Worm (Caenorhabditis elegans) whole organism, midembryonic: Measurements from ENCODE around the gene srb-19.

ENCODE experiments used
- T22C8.4 ChIP-seq: fragments of 200-800 bp; sonication (Bioruptor generic); IDR thresholded peaks from 2 replicates; pipeline ENCODE4 v1.3.6; 2022; ENCODE audit warnings: missing genetic modification characterization, missing compliant biosample characterization
- cog-1 ChIP-seq: sonication (generic microtip); optimal IDR thresholded peaks from 2 replicates; lab custom pipeline; 2016; ENCODE audit warnings: missing genetic modification characterization, missing compliant biosample characterization
- flt-1 ChIP-seq: fragments of 200-800 bp; sonication (Bioruptor generic); IDR thresholded peaks from 2 replicates; pipeline ENCODE4 v1.3.6; 2022; ENCODE audit warnings: missing genetic modification characterization, missing compliant biosample characterization
- klf-2 ChIP-seq: fragments of 200-800 bp; sonication (Bioruptor generic); conservative IDR thresholded peaks from 2 replicates; pipeline ENCODE4 v1.3.6; 2022; ENCODE audit warnings: missing genetic modification reagents, missing genetic modification characterization, missing compliant biosample characterization
- med-1 ChIP-seq: sonication (generic microtip); optimal IDR thresholded peaks from 2 replicates; lab custom pipeline; 2017; ENCODE audit warnings: missing genetic modification characterization, mild to moderate bottlenecking, missing compliant biosample characterization, antibody characterized with exemption, missing genetic modification reagents; ENCODE audit not compliant: insufficient read depth
- ref-1 ChIP-seq: fragments of 200-800 bp; sonication (Bioruptor generic); conservative IDR thresholded peaks from 2 replicates; pipeline ENCODE4 v1.3.6; 2022; ENCODE audit warnings: missing genetic modification reagents, missing genetic modification characterization, missing compliant biosample characterization
- tab-1 ChIP-seq: fragments of 200-800 bp; sonication (Bioruptor generic); IDR thresholded peaks from 2 replicates; pipeline ENCODE4 v1.3.6; 2022; ENCODE audit warnings: missing genetic modification characterization, missing compliant biosample characterization
- ztf-23 ChIP-seq: fragments of 200-800 bp; sonication (Bioruptor generic); IDR thresholded peaks from 2 replicates; pipeline ENCODE4 v1.3.6; 2022; ENCODE audit warnings: missing genetic modification reagents, missing genetic modification characterization, missing compliant biosample characterization
- ztf-29 ChIP-seq: fragments of 200-800 bp; sonication (Bioruptor generic); IDR thresholded peaks from 2 replicates; pipeline ENCODE4 v1.3.6; 2022; ENCODE audit warnings: missing genetic modification reagents, missing genetic modification characterization, missing compliant biosample characterization

srb-19 gene

ce11 chrV:7543728-7544127 is 23.8 kb upstream of the srb-19 start:
- no peak for TF ChIP-seq flt-1 (GFP tag; lab: Robert Waterston, UW)

ce11 chrV:7539015-7539414 is 19.0 kb upstream of the srb-19 start, which contains the start of gene srh-268:
Gene srh-268, plus strand, starts transcription at chrV:7539315.
- TF ChIP-seq ztf-23 (GFP tag; lab: Robert Waterston, UW) (no peak), ztf-29 (GFP tag; lab: Robert Waterston, UW) (no peak), ref-1 (GFP tag; lab: Robert Waterston, UW) (no peak), flt-1 (GFP tag; lab: Robert Waterston, UW) (no peak), T22C8.4 (GFP tag; lab: Robert Waterston, UW) (no peak), tab-1 (GFP tag; lab: Robert Waterston, UW) (no peak), cog-1 (tag; lab: Kevin White, UChicago) (no peak), klf-2 (GFP tag; lab: Robert Waterston, UW) (no peak), med-1 (no peak)

- TF ChIP-seq med-1 (no peak), ztf-23 (GFP tag; lab: Robert Waterston, UW) (no peak), cog-1 (tag; lab: Kevin White, UChicago) (no peak), ref-1 (GFP tag; lab: Robert Waterston, UW) (no peak), T22C8.4 (GFP tag; lab: Robert Waterston, UW) (no peak), ztf-29 (GFP tag; lab: Robert Waterston, UW) (no peak), flt-1 (GFP tag; lab: Robert Waterston, UW) (no peak), tab-1 (GFP tag; lab: Robert Waterston, UW) (no peak), klf-2 (GFP tag; lab: Robert Waterston, UW) (no peak)
These were observed 18.0 kb upstream of the srb-19 start, which contains the start of gene C54F6.12 for ce11 chrV:7538018-7538417. Gene C54F6.12, minus strand, starts transcription at chrV:7538118.

- TF ChIP-seq med-1 (no peak), tab-1 (GFP tag; lab: Robert Waterston, UW) (no peak), cog-1 (tag; lab: Kevin White, UChicago) (no peak), ref-1 (GFP tag; lab: Robert Waterston, UW) (no peak), klf-2 (GFP tag; lab: Robert Waterston, UW) (no peak), flt-1 (GFP tag; lab: Robert Waterston, UW) (no peak), ztf-23 (GFP tag; lab: Robert Waterston, UW) (no peak), ztf-29 (GFP tag; lab: Robert Waterston, UW) (no peak), T22C8.4 (GFP tag; lab: Robert Waterston, UW) (no peak)
These were observed 13.0 kb upstream of the srb-19 start, which contains the start of gene C54F6.3 for ce11 chrV:7532947-7533346. Gene C54F6.3, plus strand, starts transcription at chrV:7533247.

- TF ChIP-seq med-1 (no peak), cog-1 (tag; lab: Kevin White, UChicago) (no peak), ztf-23 (GFP tag; lab: Robert Waterston, UW) (no peak), flt-1 (GFP tag; lab: Robert Waterston, UW) (no peak), tab-1 (GFP tag; lab: Robert Waterston, UW) (no peak), ref-1 (GFP tag; lab: Robert Waterston, UW) (no peak), ztf-29 (GFP tag; lab: Robert Waterston, UW) (no peak), klf-2 (GFP tag; lab: Robert Waterston, UW) (no peak), T22C8.4 (GFP tag; lab: Robert Waterston, UW) (no peak)
These were observed 9.9 kb upstream of the srb-19 start, which contains the start of gene swt-2 for ce11 chrV:7529840-7530239. Gene swt-2, plus strand, starts transcription at chrV:7530140.

- TF ChIP-seq ref-1 (GFP tag; lab: Robert Waterston, UW) = no peak
- no peak for TF ChIP-seq cog-1 (tag; lab: Kevin White, UChicago)
- no peak for TF ChIP-seq ztf-23 (GFP tag; lab: Robert Waterston, UW)
- TF ChIP-seq flt-1 (GFP tag; lab: Robert Waterston, UW) = no peak
These were observed 8.8 kb upstream of the srb-19 start, which contains the start of gene C54F6.5 for ce11 chrV:7528816-7529215. Gene C54F6.5, plus strand, starts transcription at chrV:7529116.

ce11 chrV:7527153-7527552 is 7.2 kb upstream of the srb-19 start, which contains the start of gene C54F6.17:
Gene C54F6.17, plus strand, starts transcription at chrV:7527453.
- TF ChIP-seq tab-1 (GFP tag; lab: Robert Waterston, UW) (no peak), ztf-29 (GFP tag; lab: Robert Waterston, UW) (no peak), klf-2 (GFP tag; lab: Robert Waterston, UW) (no peak), T22C8.4 (GFP tag; lab: Robert Waterston, UW) (no peak), ztf-23 (GFP tag; lab: Robert Waterston, UW) (no peak), ref-1 (GFP tag; lab: Robert Waterston, UW) (no peak), med-1 (no peak)

- TF ChIP-seq ref-1 (GFP tag; lab: Robert Waterston, UW) = no peak
- no peak for TF ChIP-seq ztf-23 (GFP tag; lab: Robert Waterston, UW)
- TF ChIP-seq klf-2 (GFP tag; lab: Robert Waterston, UW) = no peak
- no peak for TF ChIP-seq cog-1 (tag; lab: Kevin White, UChicago)
- TF ChIP-seq med-1 = no peak
- TF ChIP-seq ztf-29 (GFP tag; lab: Robert Waterston, UW) = no peak
These were observed 5.7 kb upstream of the srb-19 start, which contains the start of gene C54F6.18 for ce11 chrV:7525695-7526094. Gene C54F6.18, plus strand, starts transcription at chrV:7525995.

ce11 chrV:7524447-7524846 is 4.5 kb upstream of the srb-19 start, which contains the start of gene C54F6.20:
Gene C54F6.20, plus strand, starts transcription at chrV:7524747.
- TF ChIP-seq T22C8.4 (GFP tag; lab: Robert Waterston, UW) (no peak), cog-1 (tag; lab: Kevin White, UChicago) (no peak), flt-1 (GFP tag; lab: Robert Waterston, UW) (no peak), med-1 (no peak), ref-1 (GFP tag; lab: Robert Waterston, UW) (no peak), tab-1 (GFP tag; lab: Robert Waterston, UW) (no peak), ztf-29 (GFP tag; lab: Robert Waterston, UW) (no peak)

ce11 chrV:7523392-7523791 is 3.4 kb upstream of the srb-19 start, which contains the start of gene C54F6.6:
Gene C54F6.6, plus strand, starts transcription at chrV:7523692.
- TF ChIP-seq T22C8.4 (GFP tag; lab: Robert Waterston, UW) (no peak), cog-1 (tag; lab: Kevin White, UChicago) (no peak), ztf-29 (GFP tag; lab: Robert Waterston, UW) (no peak), klf-2 (GFP tag; lab: Robert Waterston, UW) (no peak)
